Fruit fly (Drosophila melanogaster) whole organism, adult: Measurements from ENCODE around the gene Der-1.

Experiments used
- CG12768 ChIP-seq: fragments of 200-800 bp; sonication (Bioruptor generic); optimal IDR thresholded peaks from 2 replicates; lab custom pipeline; 2017; ENCODE audit warnings: missing biosample characterization, missing genetic modification characterization, mild to moderate bottlenecking, moderate library complexity, missing genetic modification reagents
- CG14711 ChIP-seq: fragments of 200-800 bp; sonication (Bioruptor generic); optimal IDR thresholded peaks from 2 replicates; lab custom pipeline; 2018; ENCODE audit warnings: missing biosample characterization, mild to moderate bottlenecking, missing genetic modification characterization, moderate library complexity
- CG1620 ChIP-seq: fragments of 200-800 bp; sonication (Bioruptor generic); optimal IDR thresholded peaks from 2 replicates; lab custom pipeline; 2016; ENCODE audit warnings: missing biosample characterization, missing genetic modification characterization
- CG33017 ChIP-seq: fragments of 200-800 bp; sonication (Bioruptor generic); optimal IDR thresholded peaks from 2 replicates; lab custom pipeline; 2018; ENCODE audit warnings: missing biosample characterization, mild to moderate bottlenecking, missing genetic modification characterization, moderate library complexity
- CG7045 ChIP-seq: fragments of 200-800 bp; sonication (Bioruptor generic); optimal IDR thresholded peaks from 2 replicates; lab custom pipeline; 2017; ENCODE audit warnings: missing biosample characterization, mild to moderate bottlenecking, missing genetic modification characterization
- CG7101 ChIP-seq: fragments of 200-800 bp; sonication (Bioruptor generic); optimal IDR thresholded peaks from 2 replicates; lab custom pipeline; 2018; ENCODE audit warnings: missing biosample characterization, mild to moderate bottlenecking, missing genetic modification characterization, moderate library complexity
- Hr96 ChIP-seq: fragments of 200-800 bp; sonication (Bioruptor generic); optimal IDR thresholded peaks from 2 replicates; lab custom pipeline; 2016; ENCODE audit warnings: missing biosample characterization, missing genetic modification characterization
- bab1 ChIP-seq: fragments of 200-800 bp; sonication (Bioruptor generic); optimal IDR thresholded peaks from 3 replicates; lab custom pipeline; 2019; ENCODE audit warnings: missing biosample characterization, mild to moderate bottlenecking, missing genetic modification characterization, moderate library complexity
- cnc ChIP-seq, 2 experiments: fragments of >200 bp; optimal IDR thresholded peaks; 2 replicates each; lab custom pipeline; 2017
- kay ChIP-seq: fragments of 200-800 bp; sonication (Bioruptor generic); peaks from one replicate; lab custom pipeline; 2016; ENCODE audit warnings: missing biosample characterization, missing genetic modification characterization, borderline replicate concordance
- pad ChIP-seq: fragments of 200-800 bp; sonication (Bioruptor generic); optimal IDR thresholded peaks from 3 replicates; lab custom pipeline; 2017; ENCODE audit warnings: missing biosample characterization, missing genetic modification characterization, mild to moderate bottlenecking, moderate library complexity, missing genetic modification reagents
- toe ChIP-seq: fragments of 200-800 bp; sonication (Bioruptor generic); optimal IDR thresholded peaks from 2 replicates; lab custom pipeline; 2016; ENCODE audit warnings: missing biosample characterization, missing genetic modification characterization

dm6 chr2L:2015204-2015603 is 41.4 kb downstream of the Der-1 start:
- TF ChIP-seq CG1620 (GFP tag; lab: Kevin White, UChicago) (no peak), cnc (optimal IDR thresholded peaks at IDR 0.05; lab: Kevin White, UChicago) (no peak), CG14711 (no peak), CG12768 (no peak), bab1 (GFP tag; lab: Kevin White, UChicago) (no peak), CG7101 (tag; lab: Kevin White, UChicago) (no peak), toe (no peak), pad (GFP tag; lab: Kevin White, UChicago) (no peak), CG7045 (no peak), kay (no peak), Hr96 (GFP tag; lab: Kevin White, UChicago) (no peak), CG33017 (no peak)
